Fruit fly (Drosophila melanogaster) whole organism, embryonic: Measurements from ENCODE around the gene Rbbp5.
A peak's percentile ranks its signal among the peaks of the same experiment; 100 is the strongest.

Experiments
- Atf-2 ChIP-seq: fragments of 200-800 bp; sonication (Bioruptor generic); optimal IDR thresholded peaks from 2 replicates; lab custom pipeline; 2016; ENCODE audit warnings: missing biosample characterization, missing genetic modification characterization
- B-H1 ChIP-seq: fragments of 200-800 bp; sonication (Bioruptor generic); IDR thresholded peaks from 3 replicates; pipeline ENCODE4 v1.3.6; 2022; ENCODE audit warnings: missing biosample characterization, missing genetic modification characterization
- Bdp1 ChIP-seq: fragments of 200-800 bp; sonication (Bioruptor generic); optimal IDR thresholded peaks from 3 replicates; lab custom pipeline; 2016; ENCODE audit warnings: missing biosample characterization, missing genetic modification characterization
- CG11398 ChIP-seq: fragments of 200-800 bp; sonication (Bioruptor generic); optimal IDR thresholded peaks from 2 replicates; lab custom pipeline; 2016; ENCODE audit warnings: missing biosample characterization, missing genetic modification characterization
- CG14050 ChIP-seq: fragments of 200-800 bp; sonication (Bioruptor generic); IDR thresholded peaks from 3 replicates; pipeline ENCODE4 v1.3.6; 2022; ENCODE audit warnings: missing biosample characterization, missing genetic modification characterization
- CG1529 ChIP-seq: fragments of 200-800 bp; sonication (Bioruptor generic); optimal IDR thresholded peaks from 3 replicates; lab custom pipeline; 2018; ENCODE audit warnings: missing biosample characterization, missing genetic modification characterization
- CG15479 ChIP-seq: fragments of 200-800 bp; sonication (Bioruptor generic); optimal IDR thresholded peaks from 3 replicates; lab custom pipeline; 2019; ENCODE audit warnings: missing biosample characterization, mild to moderate bottlenecking, missing genetic modification characterization, moderate library complexity
- CG16813 ChIP-seq: fragments of 200-800 bp; sonication (Bioruptor generic); IDR thresholded peaks from 3 replicates; pipeline ENCODE4 v1.3.6; 2022; ENCODE audit warnings: missing biosample characterization, missing genetic modification characterization; ENCODE audit not compliant: partially characterized antibody
- CG16863 ChIP-seq: fragments of 200-800 bp; sonication (Bioruptor generic); optimal IDR thresholded peaks from 3 replicates; lab custom pipeline; 2016; ENCODE audit warnings: missing biosample characterization, missing genetic modification characterization
- CG17385 ChIP-seq: fragments of 200-800 bp; sonication (Bioruptor generic); optimal IDR thresholded peaks from 3 replicates; lab custom pipeline; 2018; ENCODE audit warnings: missing biosample characterization, mild to moderate bottlenecking, missing genetic modification characterization
- CG17568 ChIP-seq: fragments of 200-800 bp; sonication (Bioruptor generic); optimal IDR thresholded peaks from 2 replicates; lab custom pipeline; 2018; ENCODE audit warnings: missing biosample characterization, mild to moderate bottlenecking, missing genetic modification characterization, moderate library complexity
- CG18262 ChIP-seq: fragments of 200-800 bp; optimal IDR thresholded peaks from 3 replicates; lab custom pipeline; 2019; ENCODE audit warnings: missing biosample characterization, mild to moderate bottlenecking, missing genetic modification characterization, moderate library complexity
- CG2678 ChIP-seq: fragments of 200-800 bp; sonication (Bioruptor generic); optimal IDR thresholded peaks from 3 replicates; lab custom pipeline; 2019; ENCODE audit warnings: missing biosample characterization, mild to moderate bottlenecking, missing genetic modification characterization, moderate library complexity
- CG30403 ChIP-seq: fragments of 200-800 bp; sonication (Bioruptor generic); optimal IDR thresholded peaks from 3 replicates; lab custom pipeline; 2016; ENCODE audit warnings: missing biosample characterization, missing genetic modification characterization
- CG31388 ChIP-seq: fragments of 200-800 bp; sonication (Bioruptor generic); optimal IDR thresholded peaks from 2 replicates; lab custom pipeline; 2016; ENCODE audit warnings: missing biosample characterization, missing genetic modification characterization
- CG33557 ChIP-seq: fragments of 200-800 bp; sonication (Bioruptor generic); optimal IDR thresholded peaks from 2 replicates; lab custom pipeline; 2019; ENCODE audit warnings: missing biosample characterization, mild to moderate bottlenecking, missing genetic modification characterization, moderate library complexity
- CG34422 ChIP-seq: fragments of 200-800 bp; sonication (Bioruptor generic); IDR thresholded peaks from 3 replicates; pipeline ENCODE4 v1.3.6; 2022; ENCODE audit warnings: missing biosample characterization, missing genetic modification characterization
- CG5953 ChIP-seq: fragments of 200-800 bp; sonication (Bioruptor generic); IDR thresholded peaks from 2 replicates; pipeline ENCODE4 v1.3.6; 2022; ENCODE audit warnings: missing biosample characterization, missing genetic modification characterization
- CG6683 ChIP-seq: fragments of 200-800 bp; sonication (Bioruptor generic); optimal IDR thresholded peaks from 2 replicates; lab custom pipeline; 2017; ENCODE audit warnings: missing biosample characterization, mild to moderate bottlenecking, missing genetic modification characterization, missing genetic modification reagents
- CG7839 ChIP-seq: fragments of 200-800 bp; sonication (Bioruptor generic); optimal IDR thresholded peaks from 3 replicates; lab custom pipeline; 2018; ENCODE audit warnings: missing biosample characterization, mild to moderate bottlenecking, missing genetic modification characterization, moderate library complexity
- D19A ChIP-seq: fragments of 200-800 bp; optimal IDR thresholded peaks from 3 replicates; lab custom pipeline; 2019; ENCODE audit warnings: missing biosample characterization, mild to moderate bottlenecking, missing genetic modification characterization, moderate library complexity
- Dip3 ChIP-seq: fragments of 200-800 bp; sonication (Bioruptor generic); optimal IDR thresholded peaks from 3 replicates; lab custom pipeline; 2016; ENCODE audit warnings: missing biosample characterization, missing genetic modification characterization
- Dll ChIP-seq: fragments of 200-800 bp; sonication (Bioruptor generic); IDR thresholded peaks from 4 replicates; pipeline ENCODE4 v1.3.6; 2022; ENCODE audit warnings: missing biosample characterization, missing genetic modification characterization; ENCODE audit not compliant: partially characterized antibody
- Fer2 ChIP-seq: fragments of 200-800 bp; sonication (Bioruptor generic); optimal IDR thresholded peaks from 2 replicates; lab custom pipeline; 2018; ENCODE audit warnings: missing biosample characterization, mild to moderate bottlenecking, missing genetic modification characterization, moderate library complexity
- HLH3B ChIP-seq: fragments of 200-800 bp; sonication (Bioruptor generic); IDR thresholded peaks from 2 replicates; pipeline ENCODE4 v1.3.6; 2022; ENCODE audit warnings: missing biosample characterization, missing genetic modification characterization
- Jarid2 ChIP-seq: fragments of 200-800 bp; sonication (Bioruptor generic); optimal IDR thresholded peaks from 3 replicates; lab custom pipeline; 2017; ENCODE audit warnings: mild to moderate bottlenecking, missing biosample characterization, missing genetic modification reagents, missing genetic modification characterization
- Meics ChIP-seq: fragments of 200-800 bp; sonication (Bioruptor generic); optimal IDR thresholded peaks from 2 replicates; lab custom pipeline; 2017; ENCODE audit warnings: missing biosample characterization, mild to moderate bottlenecking, missing genetic modification characterization
- NfI ChIP-seq: fragments of 200-800 bp; sonication (Bioruptor generic); optimal IDR thresholded peaks from 3 replicates; lab custom pipeline; 2018; ENCODE audit warnings: missing biosample characterization, mild to moderate bottlenecking, missing genetic modification characterization, moderate library complexity
- Oaz ChIP-seq: fragments of 200-800 bp; sonication (Bioruptor generic); IDR thresholded peaks from 2 replicates; pipeline ENCODE4 v1.3.6; 2022; ENCODE audit warnings: missing biosample characterization, missing genetic modification characterization
- Pdp1 ChIP-seq, 2 experiments: fragments of 200-800 bp; sonication (Bioruptor generic); optimal IDR thresholded peaks; 3 replicates each; lab custom pipeline; 2016; ENCODE audit warnings: missing biosample characterization in 2 of 2, missing genetic modification characterization in 2 of 2, mild to moderate bottlenecking in 1 of 2, moderate library complexity in 1 of 2
- Rx ChIP-seq: fragments of 200-800 bp; sonication (Bioruptor generic); IDR thresholded peaks from 2 replicates; pipeline ENCODE4 v1.3.6; 2022; ENCODE audit warnings: missing biosample characterization, missing genetic modification characterization
- Spps ChIP-seq: fragments of 200-800 bp; sonication (Bioruptor generic); optimal IDR thresholded peaks from 2 replicates; lab custom pipeline; 2018; ENCODE audit warnings: missing biosample characterization, mild to moderate bottlenecking, missing genetic modification characterization
- ab ChIP-seq: fragments of 200-800 bp; sonication (Bioruptor generic); optimal IDR thresholded peaks from 2 replicates; lab custom pipeline; 2016; ENCODE audit warnings: missing biosample characterization, missing genetic modification characterization
- abd-A ChIP-seq: fragments of 200-800 bp; sonication (Bioruptor generic); optimal IDR thresholded peaks from 3 replicates; lab custom pipeline; 2019; ENCODE audit warnings: missing biosample characterization, mild to moderate bottlenecking, missing genetic modification characterization, moderate library complexity
- ase ChIP-seq: fragments of 200-800 bp; sonication (Bioruptor generic); IDR thresholded peaks from 3 replicates; pipeline ENCODE4 v1.3.6; 2022; ENCODE audit warnings: missing biosample characterization, missing genetic modification characterization
- cad ChIP-seq: fragments of >200 bp; optimal IDR thresholded peaks from 2 replicates; lab custom pipeline; 2017; ENCODE audit warnings: missing biosample characterization, missing genetic modification characterization
- cg ChIP-seq: fragments of 200-800 bp; sonication (Bioruptor generic); optimal IDR thresholded peaks from 3 replicates; lab custom pipeline; 2019; ENCODE audit warnings: missing biosample characterization, mild to moderate bottlenecking, missing genetic modification characterization, moderate library complexity
- chif ChIP-seq, 2 experiments: fragments of 200-800 bp; sonication (Bioruptor generic); optimal IDR thresholded peaks; 3 replicates each; lab custom pipeline; 2016; ENCODE audit warnings: missing biosample characterization in 2 of 2, missing genetic modification characterization in 2 of 2
- chm ChIP-seq: fragments of 200-800 bp; sonication (Bioruptor generic); IDR thresholded peaks from 2 replicates; pipeline ENCODE4 v1.3.6; 2022; ENCODE audit warnings: missing biosample characterization, missing genetic modification characterization
- fru ChIP-seq: fragments of >200 bp; optimal IDR thresholded peaks from 2 replicates; lab custom pipeline; 2017
- ftz-f1 ChIP-seq: fragments of 200-800 bp; sonication (Bioruptor generic); optimal IDR thresholded peaks from 2 replicates; lab custom pipeline; 2016; ENCODE audit warnings: missing biosample characterization, missing genetic modification characterization
- fu2 ChIP-seq: fragments of 200-800 bp; sonication (Bioruptor generic); optimal IDR thresholded peaks from 2 replicates; lab custom pipeline; 2016; ENCODE audit warnings: missing biosample characterization, missing genetic modification characterization
- jigr1 ChIP-seq: fragments of 200-800 bp; sonication (Bioruptor generic); IDR thresholded peaks from 3 replicates; pipeline ENCODE4 v1.3.6; 2022; ENCODE audit warnings: missing biosample characterization, missing genetic modification characterization
- kay ChIP-seq: fragments of 200-800 bp; sonication (Bioruptor generic); optimal IDR thresholded peaks from 2 replicates; lab custom pipeline; 2016; ENCODE audit warnings: missing biosample characterization, missing genetic modification characterization
- knrl ChIP-seq: fragments of 200-800 bp; sonication (Bioruptor generic); IDR thresholded peaks from 3 replicates; pipeline ENCODE4 v1.3.6; 2022; ENCODE audit warnings: missing biosample characterization, missing genetic modification characterization; ENCODE audit not compliant: partially characterized antibody
- mirr ChIP-seq: fragments of 200-800 bp; sonication (Bioruptor generic); optimal IDR thresholded peaks from 3 replicates; lab custom pipeline; 2018; ENCODE audit warnings: missing biosample characterization, mild to moderate bottlenecking, missing genetic modification characterization
- pzg ChIP-seq: fragments of 200-800 bp; sonication (Bioruptor generic); optimal IDR thresholded peaks from 3 replicates; lab custom pipeline; 2018; ENCODE audit warnings: missing biosample characterization, mild to moderate bottlenecking, missing genetic modification characterization, moderate library complexity
- slp2 ChIP-seq: fragments of 200-800 bp; sonication (Bioruptor generic); optimal IDR thresholded peaks from 2 replicates; lab custom pipeline; 2016; ENCODE audit warnings: missing biosample characterization, missing genetic modification characterization
- sr ChIP-seq: fragments of 200-800 bp; sonication (Bioruptor generic); IDR thresholded peaks from 3 replicates; pipeline ENCODE4 v1.3.6; 2022; ENCODE audit warnings: missing biosample characterization, missing genetic modification characterization
- tin ChIP-seq: fragments of 200-800 bp; sonication (Bioruptor generic); optimal IDR thresholded peaks from 3 replicates; lab custom pipeline; 2016; ENCODE audit warnings: missing biosample characterization, missing genetic modification characterization
- zfh1 ChIP-seq: fragments of 200-800 bp; sonication (Bioruptor generic); IDR thresholded peaks from 3 replicates; pipeline ENCODE4 v1.3.6; 2022; ENCODE audit warnings: missing biosample characterization, missing genetic modification characterization

The Rbbp5 gene

DNA sequence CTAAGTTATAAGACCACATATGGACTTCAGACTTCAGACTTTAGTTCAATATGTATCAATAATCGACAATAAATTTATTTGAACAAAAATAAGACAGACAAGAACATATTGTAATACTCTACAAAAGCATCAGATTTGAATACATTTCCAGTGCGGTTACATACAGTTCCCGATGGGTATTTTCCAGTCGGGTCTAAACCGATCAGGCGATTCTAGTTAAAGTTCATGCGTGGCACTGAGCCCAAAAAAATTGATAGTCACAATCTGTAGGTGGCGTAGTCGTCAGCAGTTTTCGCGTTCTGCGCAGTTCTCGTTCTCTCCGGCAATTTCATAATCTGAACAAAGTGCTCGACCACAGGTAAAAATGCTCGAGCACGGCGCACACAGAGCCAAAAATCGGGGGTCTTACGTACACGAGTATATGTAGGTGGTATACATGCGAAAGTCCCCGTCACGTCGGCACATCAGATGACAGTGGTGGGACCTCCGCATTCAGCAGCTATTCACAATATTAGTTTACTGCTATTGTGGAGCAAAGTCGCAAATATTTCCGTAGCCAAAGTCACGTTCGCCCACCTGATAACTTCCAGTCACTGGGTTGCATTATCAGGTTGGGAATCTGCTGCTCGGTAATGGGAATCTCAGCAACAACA, 47.6 kb upstream of the Rbbp5 start (continued):
- TF ChIP-seq CG17385 (GFP tag; lab: Kevin White, UChicago) = peak; percentile 30
- TF ChIP-seq fru (lab: Kevin White, UChicago) = no peak
- TF ChIP-seq knrl = no peak
- no peak for TF ChIP-seq CG31388 (GFP tag; lab: Kevin White, UChicago)
- peak; percentile 29; the same call in 1 of the 2 replicates for TF ChIP-seq chm
- TF ChIP-seq Bdp1 (GFP tag; lab: Kevin White, UChicago) = no peak
- TF ChIP-seq Dll (GFP tag; lab: Robert Waterston, UW) = no peak
- TF ChIP-seq ase = no peak
- TF ChIP-seq CG5953 (GFP tag; lab: Robert Waterston, UW) = 0 out of 2 replicates have a peak, but pooled peaks have one; percentile 20
- TF ChIP-seq CG16863 = no peak
- TF ChIP-seq zfh1 (GFP tag; lab: Robert Waterston, UW) = no peak
- peak; percentile 63 for TF ChIP-seq mirr (GFP tag; lab: Kevin White, UChicago)
- no peak for TF ChIP-seq HLH3B
- TF ChIP-seq ab (GFP tag; lab: Kevin White, UChicago) = peak; percentile 39
- 0 out of 2 replicates have a peak, but pooled peaks have one; percentile 6 for TF ChIP-seq Oaz (GFP tag; lab: Robert Waterston, UW)
- TF ChIP-seq Jarid2 = no peak
- no peak for TF ChIP-seq pzg (GFP tag; lab: Kevin White, UChicago)
- TF ChIP-seq CG18262 (tag; lab: Kevin White, UChicago) = peak; percentile 22
- peak in 1 of 2 experiments; percentile 2 for TF ChIP-seq chif (GFP tag; optimal IDR thresholded peaks at IDR 0.05; lab: Kevin White, UChicago)
- no peak for TF ChIP-seq jigr1 (GFP tag; lab: Robert Waterston, UW)
- TF ChIP-seq kay (GFP tag; lab: Kevin White, UChicago) = no peak
- TF ChIP-seq CG16813 (GFP tag; lab: Robert Waterston, UW) = no peak
- TF ChIP-seq Atf-2 (GFP tag; lab: Kevin White, UChicago) = peak; percentile 29
- TF ChIP-seq Meics = peak; percentile 76
- no peak for TF ChIP-seq cad (GFP tag; lab: Kevin White, UChicago)
- peak; percentile 55 for TF ChIP-seq ftz-f1 (GFP tag; lab: Kevin White, UChicago)
- no peak for TF ChIP-seq CG11398 (GFP tag; lab: Kevin White, UChicago)
- TF ChIP-seq Rx (GFP tag; lab: Robert Waterston, UW) = no peak
- TF ChIP-seq slp2 = no peak
- peak; percentile 36 for TF ChIP-seq cg (GFP tag; lab: Kevin White, UChicago)
- TF ChIP-seq Dip3 (GFP tag; lab: Kevin White, UChicago) = peak; percentile 80
- no peak for TF ChIP-seq B-H1 (GFP tag; lab: Robert Waterston, UW)
- no peak for TF ChIP-seq Spps (tag; lab: Kevin White, UChicago)
- TF ChIP-seq NfI (GFP tag; lab: Kevin White, UChicago) = peak; percentile 3
- TF ChIP-seq CG1529 (GFP tag; lab: Kevin White, UChicago) = no peak
- peak; percentile 19 for TF ChIP-seq CG6683 (GFP tag; lab: Kevin White, UChicago)
- peak; percentile 63 for TF ChIP-seq D19A (tag; lab: Kevin White, UChicago)
- no peak for TF ChIP-seq CG33557 (GFP tag; lab: Kevin White, UChicago)
- no peak for TF ChIP-seq Fer2 (tag; lab: Kevin White, UChicago)
- TF ChIP-seq CG17568 = no peak
- TF ChIP-seq tin (GFP tag; lab: Kevin White, UChicago) = no peak
- TF ChIP-seq abd-A (tag; lab: Kevin White, UChicago) = no peak
- peak; percentile 63 for TF ChIP-seq CG7839 (tag; lab: Kevin White, UChicago)
- TF ChIP-seq CG2678 (tag; lab: Kevin White, UChicago) = peak; percentile 72
- peak; percentile 51 to 75 for TF ChIP-seq Pdp1 (GFP tag; optimal IDR thresholded peaks at IDR 0.05; lab: Kevin White, UChicago)
- TF ChIP-seq CG34422 (GFP tag; lab: Robert Waterston, UW) = no peak
- TF ChIP-seq sr = no peak
- peak; percentile 19 for TF ChIP-seq fu2
- no peak for TF ChIP-seq CG14050 (GFP tag; lab: Robert Waterston, UW)
- peak; percentile 63 for TF ChIP-seq CG30403 (GFP tag; lab: Kevin White, UChicago)
- TF ChIP-seq CG15479 = no peak
